Worm (Caenorhabditis elegans): Measurements from ENCODE around the gene chts-1.

ce11 chrX:7525271-7525670, 5.8 kb upstream of the chts-1 start, which contains the start of gene F46C8.3:
- TF ChIP-seq daf-16 (GFP tag; optimal IDR thresholded peaks at IDR 0.05) = no peak
- no peak for TF ChIP-seq daf-16 (tag; optimal IDR thresholded peaks at IDR 0.05)
- TF ChIP-seq spr-3 (GFP tag; optimal IDR thresholded peaks at IDR 0.05) = no peak
- no peak for TF ChIP-seq fos-1 (tag; optimal IDR thresholded peaks at IDR 0.05)
- TF ChIP-seq lsy-2 (tag; optimal IDR thresholded peaks at IDR 0.05) = no peak
- TF ChIP-seq zag-1 (tag; optimal IDR thresholded peaks at IDR 0.05) = no peak
- TF ChIP-seq nhr-11 (tag; optimal IDR thresholded peaks at IDR 0.05) = no peak
- TF ChIP-seq nhr-237 (tag; optimal IDR thresholded peaks at IDR 0.05) = no peak
- no peak for TF ChIP-seq ceh-20 (GFP tag; IDR thresholded peaks at IDR 0.05)

Measured in whole organism, L4 larva.